Worm (Caenorhabditis elegans): ENCODE data around the gene nspa-8.
A peak's percentile ranks its signal among the peaks of the same experiment; 100 is the strongest.

nspa-8 gene

DNA sequence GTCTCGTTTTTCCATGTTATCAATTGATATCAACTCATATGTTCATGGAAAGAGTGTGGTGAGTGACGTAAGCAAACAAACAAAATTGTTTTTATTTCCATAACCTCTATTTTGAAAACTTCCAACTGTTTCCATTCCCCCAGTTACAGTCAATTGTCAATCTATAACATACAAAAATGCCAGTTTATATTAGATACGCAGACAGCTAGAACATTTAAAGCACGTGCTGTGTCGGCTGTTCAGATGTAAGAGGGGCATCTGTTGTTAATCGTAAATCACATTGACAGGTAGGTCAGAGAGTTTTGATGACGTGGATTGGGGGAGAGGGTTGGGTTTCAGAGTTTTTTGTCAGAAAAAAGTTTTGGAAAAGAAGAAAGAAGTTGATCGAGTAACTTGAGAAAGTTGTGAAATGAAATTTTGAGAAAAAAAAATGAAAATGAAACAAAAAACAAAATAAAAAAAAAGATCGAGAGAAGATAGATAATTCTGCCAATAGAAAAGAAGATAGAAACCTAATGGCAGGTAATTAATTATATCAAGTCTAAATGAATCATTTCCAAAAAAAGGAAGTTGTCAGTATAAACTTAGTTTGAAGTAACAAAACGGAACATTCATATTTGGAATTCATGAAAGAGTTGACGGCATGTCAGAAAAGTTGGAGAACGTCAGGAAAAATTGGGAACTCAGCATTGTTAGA is 21.8 kb upstream of the nspa-8 start:
- TF ChIP-seq mbf-1 (tag; optimal IDR thresholded peaks at IDR 0.05) (no peak), ama-1 (optimal IDR thresholded peaks at IDR 0.05) (peak; percentile 80), ceh-16 (tag; optimal IDR thresholded peaks at IDR 0.05) (no peak), blmp-1 (tag; optimal IDR thresholded peaks at IDR 0.05; ENCODE audit: insufficient read depth) (peak; percentile 46), egl-27 (tag; optimal IDR thresholded peaks at IDR 0.05) (no peak), lin-11 (tag; optimal IDR thresholded peaks at IDR 0.05) (no peak), lsy-2 (tag; optimal IDR thresholded peaks at IDR 0.05) (peak in 1 of 2 experiments; percentile 72), nhr-11 (tag; optimal IDR thresholded peaks at IDR 0.05) (no peak), sma-9 (GFP tag; optimal IDR thresholded peaks at IDR 0.05) (peak; percentile 84), sma-9 (tag; optimal IDR thresholded peaks at IDR 0.05) (no peak), peb-1 (tag; optimal IDR thresholded peaks at IDR 0.05) (no peak), nhr-25 (tag; optimal IDR thresholded peaks at IDR 0.05) (peak; percentile 79), F13H6.1 (tag; optimal IDR thresholded peaks at IDR 0.05) (peak; percentile 84), fos-1 (tag; optimal IDR thresholded peaks at IDR 0.05) (peak; percentile 23), gmeb-1 (tag; optimal IDR thresholded peaks at IDR 0.05) (peak; percentile 55), sem-4 (tag; optimal IDR thresholded peaks at IDR 0.05) (peak; percentile 20), elt-3 (tag; optimal IDR thresholded peaks at IDR 0.05) (no peak), unc-39 (tag; optimal IDR thresholded peaks at IDR 0.05) (no peak), nhr-21 (tag; optimal IDR thresholded peaks at IDR 0.05) (peak; percentile 40), unc-62 (GFP tag; optimal IDR thresholded peaks at IDR 0.05) (peak; percentile 29), snpc-4 (tag; optimal IDR thresholded peaks at IDR 0.05) (peak; percentile 23), ztf-1 (GFP tag; conservative IDR thresholded peaks at IDR 0.05) (no peak), zag-1 (tag; optimal IDR thresholded peaks at IDR 0.05) (no peak), unc-55 (GFP tag; optimal IDR thresholded peaks at IDR 0.05) (no peak), nhr-129 (tag; optimal IDR thresholded peaks at IDR 0.05) (peak; percentile 90), alr-1 (tag; optimal IDR thresholded peaks at IDR 0.05) (no peak), ceh-82 (tag; optimal IDR thresholded peaks at IDR 0.05) (no peak), ztf-11 (tag; optimal IDR thresholded peaks at IDR 0.05) (no peak), ZK546.5 (tag; optimal IDR thresholded peaks at IDR 0.05) (no peak), C34F6.9 (tag; optimal IDR thresholded peaks at IDR 0.05) (peak; percentile 63), nhr-23 (tag; optimal IDR thresholded peaks at IDR 0.05) (no peak), nhr-6 (tag; optimal IDR thresholded peaks at IDR 0.05) (peak; percentile 76), elt-1 (tag; optimal IDR thresholded peaks at IDR 0.05) (no peak), mdl-1 (tag; optimal IDR thresholded peaks at IDR 0.05) (peak; percentile 83 to 84), lin-13 (GFP tag; optimal IDR thresholded peaks at IDR 0.05) (peak; percentile 23), R02D3.7 (tag; optimal IDR thresholded peaks at IDR 0.05) (no peak), aly-2 (tag; optimal IDR thresholded peaks at IDR 0.05) (no peak), mab-5 (tag; optimal IDR thresholded peaks at IDR 0.05) (peak; percentile 47), nhr-10 (tag; optimal IDR thresholded peaks at IDR 0.05) (no peak), crh-2 (tag; optimal IDR thresholded peaks at IDR 0.05) (peak; percentile 98), skn-1 (tag; optimal IDR thresholded peaks at IDR 0.05) (no peak), lin-39 (tag; optimal IDR thresholded peaks at IDR 0.05) (no peak), ztf-4 (tag; optimal IDR thresholded peaks at IDR 0.05) (peak; percentile 16), nhr-237 (tag; optimal IDR thresholded peaks at IDR 0.05) (no peak), dmd-4 (tag; optimal IDR thresholded peaks at IDR 0.05) (no peak), nhr-77 (tag; optimal IDR thresholded peaks at IDR 0.05) (no peak), Y55F3AM.14 (GFP tag; optimal IDR thresholded peaks at IDR 0.05) (no peak), nhr-12 (tag; optimal IDR thresholded peaks at IDR 0.05) (no peak), sma-3 (GFP tag; optimal IDR thresholded peaks at IDR 0.05) (peak; percentile 56)

Data from whole organism, L2 larva.